Worm (Caenorhabditis elegans) whole organism, L2 larva: ENCODE data around the gene str-185.
A peak's percentile ranks its signal among the peaks of the same experiment; 100 is the strongest.

Experiments used
- C34F6.9 ChIP-seq: fragments of 150-350 bp; optimal IDR thresholded peaks from 2 replicates; lab custom pipeline; 2014; ENCODE audit warnings: missing biosample characterization, missing genetic modification characterization
- R02D3.7 ChIP-seq: fragments of 150-350 bp; optimal IDR thresholded peaks from 2 replicates; lab custom pipeline; 2014; ENCODE audit warnings: missing biosample characterization, missing genetic modification characterization
- Y55F3AM.14 ChIP-seq: fragments of 200-800 bp; sonication (Bioruptor generic); optimal IDR thresholded peaks from 2 replicates; lab custom pipeline; 2018; ENCODE audit warnings: mild to moderate bottlenecking, missing genetic modification characterization, missing compliant biosample characterization
- ZK546.5 ChIP-seq: sonication (generic microtip); optimal IDR thresholded peaks from 2 replicates; lab custom pipeline; 2017; ENCODE audit warnings: missing biosample characterization, missing genetic modification characterization
- alr-1 ChIP-seq: fragments of 150-350 bp; optimal IDR thresholded peaks from 2 replicates; lab custom pipeline; 2014; ENCODE audit warnings: missing biosample characterization, missing genetic modification characterization
- aly-2 ChIP-seq: fragments of 150-350 bp; optimal IDR thresholded peaks from 2 replicates; lab custom pipeline; 2014; ENCODE audit warnings: missing biosample characterization, missing genetic modification characterization
- blmp-1 ChIP-seq: sonication (generic microtip); optimal IDR thresholded peaks from 2 replicates; lab custom pipeline; 2017; ENCODE audit warnings: missing genetic modification characterization, mild to moderate bottlenecking, missing compliant biosample characterization, antibody characterized with exemption, moderate library complexity; ENCODE audit not compliant: insufficient read depth
- ceh-16 ChIP-seq: fragments of 150-350 bp; optimal IDR thresholded peaks from 2 replicates; lab custom pipeline; 2014; ENCODE audit warnings: missing biosample characterization, missing genetic modification characterization
- ceh-82 ChIP-seq: fragments of 150-350 bp; optimal IDR thresholded peaks from 2 replicates; lab custom pipeline; 2014; ENCODE audit warnings: missing biosample characterization, missing genetic modification characterization
- crh-2 ChIP-seq: sonication (generic microtip); optimal IDR thresholded peaks from 2 replicates; lab custom pipeline; 2017; ENCODE audit warnings: missing biosample characterization, missing genetic modification characterization
- dmd-4 ChIP-seq: sonication (generic microtip); optimal IDR thresholded peaks from 2 replicates; lab custom pipeline; 2017; ENCODE audit warnings: missing biosample characterization, missing genetic modification characterization
- egl-27 ChIP-seq: sonication (generic microtip); optimal IDR thresholded peaks from 3 replicates; lab custom pipeline; 2017; ENCODE audit warnings: missing biosample characterization, missing genetic modification reagents, missing genetic modification characterization
- elt-1 ChIP-seq: fragments of 150-350 bp; optimal IDR thresholded peaks from 2 replicates; lab custom pipeline; 2014; ENCODE audit warnings: missing biosample characterization, missing genetic modification characterization
- fos-1 ChIP-seq: fragments of 150-350 bp; optimal IDR thresholded peaks from 2 replicates; lab custom pipeline; 2014; ENCODE audit warnings: missing biosample characterization, missing genetic modification characterization
- gmeb-1 ChIP-seq: fragments of 150-350 bp; optimal IDR thresholded peaks from 2 replicates; lab custom pipeline; 2014; ENCODE audit warnings: missing biosample characterization, missing genetic modification characterization
- lin-11 ChIP-seq: fragments of 150-350 bp; sonication (generic microtip); optimal IDR thresholded peaks from 2 replicates; lab custom pipeline; 2014; ENCODE audit warnings: missing biosample characterization, missing genetic modification characterization, inconsistent platforms, mixed read lengths
- lin-13 ChIP-seq: fragments of 150-350 bp; optimal IDR thresholded peaks from 2 replicates; lab custom pipeline; 2014; ENCODE audit warnings: missing biosample characterization, missing genetic modification reagents, missing genetic modification characterization
- lin-39 ChIP-seq: fragments of 150-350 bp; optimal IDR thresholded peaks from 2 replicates; lab custom pipeline; 2014; ENCODE audit warnings: missing biosample characterization, missing genetic modification reagents, missing genetic modification characterization
- lsy-2 ChIP-seq, 2 experiments: fragments of 150-350 bp in 1 of 2; sonication (generic microtip) in 1 of 2; optimal IDR thresholded peaks; 2 replicates each; lab custom pipeline; 2014 to 2017; ENCODE audit warnings: missing biosample characterization in 2 of 2, missing genetic modification characterization in 2 of 2
- mab-5 ChIP-seq: fragments of 150-350 bp; optimal IDR thresholded peaks from 2 replicates; lab custom pipeline; 2014; ENCODE audit warnings: missing biosample characterization, missing genetic modification characterization
- mbf-1 ChIP-seq: sonication (generic microtip); optimal IDR thresholded peaks from 2 replicates; lab custom pipeline; 2017; ENCODE audit warnings: missing biosample characterization, missing genetic modification characterization
- mdl-1 ChIP-seq, 2 experiments: fragments of 150-350 bp in 1 of 2; sonication (generic microtip) in 1 of 2; optimal IDR thresholded peaks; 2 replicates each; lab custom pipeline; 2017; ENCODE audit warnings: missing biosample characterization in 2 of 2, missing genetic modification characterization in 2 of 2
- nhr-10 ChIP-seq: sonication (generic microtip); optimal IDR thresholded peaks from 2 replicates; lab custom pipeline; 2017; ENCODE audit warnings: missing biosample characterization, missing genetic modification characterization
- nhr-11 ChIP-seq: fragments of 150-350 bp; optimal IDR thresholded peaks from 2 replicates; lab custom pipeline; 2014; ENCODE audit warnings: missing biosample characterization, missing genetic modification characterization
- nhr-12 ChIP-seq: fragments of 150-350 bp; optimal IDR thresholded peaks from 2 replicates; lab custom pipeline; 2014; ENCODE audit warnings: missing biosample characterization, missing genetic modification characterization
- nhr-129 ChIP-seq: fragments of 150-350 bp; optimal IDR thresholded peaks from 2 replicates; lab custom pipeline; 2014; ENCODE audit warnings: missing biosample characterization, missing genetic modification characterization
- nhr-21 ChIP-seq: fragments of 150-350 bp; optimal IDR thresholded peaks from 2 replicates; lab custom pipeline; 2014; ENCODE audit warnings: missing biosample characterization, missing genetic modification characterization
- nhr-23 ChIP-seq: fragments of 150-350 bp; optimal IDR thresholded peaks from 2 replicates; lab custom pipeline; 2014; ENCODE audit warnings: missing biosample characterization, missing genetic modification reagents, missing genetic modification characterization
- nhr-237 ChIP-seq: fragments of 150-350 bp; optimal IDR thresholded peaks from 2 replicates; lab custom pipeline; 2014; ENCODE audit warnings: missing biosample characterization, missing genetic modification characterization
- nhr-25 ChIP-seq: fragments of 150-350 bp; sonication (generic microtip); optimal IDR thresholded peaks from 3 replicates; lab custom pipeline; 2014; ENCODE audit warnings: missing biosample characterization, missing genetic modification characterization
- nhr-6 ChIP-seq: fragments of 150-350 bp; optimal IDR thresholded peaks from 2 replicates; lab custom pipeline; 2014; ENCODE audit warnings: missing biosample characterization, missing genetic modification characterization
- nhr-77 ChIP-seq: fragments of 150-350 bp; optimal IDR thresholded peaks from 2 replicates; lab custom pipeline; 2014; ENCODE audit warnings: missing biosample characterization, missing genetic modification characterization
- peb-1 ChIP-seq: fragments of 150-350 bp; optimal IDR thresholded peaks from 2 replicates; lab custom pipeline; 2014; ENCODE audit warnings: missing biosample characterization, missing genetic modification characterization
- sem-4 ChIP-seq: fragments of 150-350 bp; optimal IDR thresholded peaks from 2 replicates; lab custom pipeline; 2014; ENCODE audit warnings: missing biosample characterization, missing genetic modification reagents, missing genetic modification characterization
- skn-1 ChIP-seq: sonication (generic microtip); optimal IDR thresholded peaks from 2 replicates; lab custom pipeline; 2017; ENCODE audit warnings: missing biosample characterization, missing genetic modification characterization
- sma-3 ChIP-seq: sonication (generic microtip); optimal IDR thresholded peaks from 2 replicates; lab custom pipeline; 2016; ENCODE audit warnings: missing genetic modification reagents, missing genetic modification characterization, missing compliant biosample characterization
- sma-9 ChIP-seq, 2 experiments: fragments of 150-350 bp in 1 of 2; sonication (generic microtip) in 1 of 2; optimal IDR thresholded peaks; 2 replicates each; lab custom pipeline; 2014 to 2016; ENCODE audit warnings: missing genetic modification characterization in 2 of 2, mild to moderate bottlenecking in 1 of 2, missing biosample characterization in 1 of 2, missing compliant biosample characterization in 1 of 2, missing genetic modification reagents in 1 of 2, moderate library complexity in 1 of 2
- snpc-4 ChIP-seq: fragments of 150-350 bp; optimal IDR thresholded peaks from 2 replicates; lab custom pipeline; 2014; ENCODE audit warnings: missing biosample characterization, missing genetic modification characterization
- unc-39 ChIP-seq: fragments of 150-350 bp; optimal IDR thresholded peaks from 2 replicates; lab custom pipeline; 2014; ENCODE audit warnings: missing biosample characterization, missing genetic modification characterization
- unc-55 ChIP-seq: fragments of 150-350 bp; sonication (generic microtip); optimal IDR thresholded peaks from 3 replicates; lab custom pipeline; 2014; ENCODE audit warnings: missing biosample characterization, missing genetic modification reagents, missing genetic modification characterization
- zag-1 ChIP-seq: fragments of 150-350 bp; optimal IDR thresholded peaks from 2 replicates; lab custom pipeline; 2014; ENCODE audit warnings: missing biosample characterization, missing genetic modification characterization
- ztf-1 ChIP-seq: fragments of 200-800 bp; sonication (Bioruptor generic); conservative IDR thresholded peaks from 2 replicates; pipeline ENCODE4 v1.3.6; 2022; ENCODE audit warnings: missing genetic modification characterization, missing compliant biosample characterization
- ztf-11 ChIP-seq: sonication (generic microtip); optimal IDR thresholded peaks from 2 replicates; lab custom pipeline; 2017; ENCODE audit warnings: missing biosample characterization, missing genetic modification characterization
- ztf-4 ChIP-seq: fragments of 150-350 bp; optimal IDR thresholded peaks from 2 replicates; lab custom pipeline; 2014; ENCODE audit warnings: missing biosample characterization, missing genetic modification characterization

The str-185 gene

ce11 chrIV:4477009-4477471 is 47.2 kb upstream of the str-185 start, which contains the start of gene M01H9.3 (continued):
- no peak for TF ChIP-seq nhr-11 (tag; lab: Kevin White, UChicago)
- no peak for TF ChIP-seq egl-27

- TF ChIP-seq skn-1 (tag; lab: Kevin White, UChicago): no peak
- TF ChIP-seq sma-9 (GFP tag; optimal IDR thresholded peaks at IDR 0.05; lab: Kevin White, UChicago): peak; percentile 56
- TF ChIP-seq sma-9 (tag; optimal IDR thresholded peaks at IDR 0.05; lab: Kevin White, UChicago): no peak
- TF ChIP-seq crh-2: peak; percentile 35
- peak; percentile 8 for TF ChIP-seq fos-1 (tag; lab: Kevin White, UChicago)
- no peak for TF ChIP-seq C34F6.9
- TF ChIP-seq, all 48 proteins: peak for 3
These were observed 45.7 kb upstream of the str-185 start for ce11 chrIV:4475362-4476086.

ce11 chrIV:4473767-4474166 is 44.0 kb upstream of the str-185 start:
- TF ChIP-seq lin-39 (tag; lab: Kevin White, UChicago): no peak
- no peak for TF ChIP-seq alr-1 (tag; lab: Kevin White, UChicago)
- peak; percentile 12 for TF ChIP-seq nhr-129
- TF ChIP-seq ztf-1: 0 out of 2 replicates have a peak, but pooled peaks have one; percentile 34

- TF ChIP-seq nhr-21 (tag; lab: Kevin White, UChicago): peak; percentile 69
- TF ChIP-seq snpc-4 (tag; lab: Kevin White, UChicago): no peak
- TF ChIP-seq blmp-1 (tag; lab: Kevin White, UChicago): peak; percentile 60
- no peak for TF ChIP-seq lin-13
- no peak for TF ChIP-seq C34F6.9
- no peak for TF ChIP-seq unc-55 (GFP tag; lab: Kevin White, UChicago)
- no peak for TF ChIP-seq nhr-11 (tag; lab: Kevin White, UChicago)
- TF ChIP-seq ztf-4 (tag; lab: Kevin White, UChicago): peak; percentile 10
- no peak for TF ChIP-seq lin-11 (tag; lab: Kevin White, UChicago)
- TF ChIP-seq alr-1 (tag; lab: Kevin White, UChicago): no peak
- no peak for TF ChIP-seq peb-1 (tag; lab: Kevin White, UChicago)
- no peak for TF ChIP-seq dmd-4 (tag; lab: Kevin White, UChicago)
- no peak for TF ChIP-seq ztf-11 (tag; lab: Kevin White, UChicago)
- TF ChIP-seq lin-39 (tag; lab: Kevin White, UChicago): no peak
- TF ChIP-seq nhr-6 (tag; lab: Kevin White, UChicago): peak; percentile 38
- no peak for TF ChIP-seq ztf-1
- TF ChIP-seq nhr-77 (tag; lab: Kevin White, UChicago): no peak
- TF ChIP-seq egl-27: peak; percentile 2
- no peak for TF ChIP-seq Y55F3AM.14 (GFP tag; lab: Kevin White, UChicago)
- TF ChIP-seq mbf-1: no peak
- TF ChIP-seq unc-39: no peak
- peak; percentile 69 for TF ChIP-seq nhr-129
- TF ChIP-seq gmeb-1: peak; percentile 64
- no peak for TF ChIP-seq fos-1 (tag; lab: Kevin White, UChicago)
- TF ChIP-seq nhr-23 (tag; lab: Kevin White, UChicago): no peak
- no peak for TF ChIP-seq aly-2 (tag; lab: Kevin White, UChicago)
- TF ChIP-seq mab-5 (tag; lab: Kevin White, UChicago): no peak
- no peak for TF ChIP-seq sem-4
- TF ChIP-seq elt-1 (tag; lab: Kevin White, UChicago): no peak
- no peak for TF ChIP-seq ceh-82 (tag; lab: Kevin White, UChicago)
- no peak for TF ChIP-seq nhr-237
- peak; percentile 81 for TF ChIP-seq nhr-25
- TF ChIP-seq nhr-12 (tag; lab: Kevin White, UChicago): no peak
- TF ChIP-seq ceh-16: no peak
- no peak for TF ChIP-seq ZK546.5 (tag; lab: Kevin White, UChicago)
- TF ChIP-seq sma-3 (GFP tag; lab: Kevin White, UChicago): peak; percentile 55
- TF ChIP-seq zag-1 (tag; lab: Kevin White, UChicago): no peak
- peak in 1 of 2 experiments; percentile 17 for TF ChIP-seq lsy-2 (tag; optimal IDR thresholded peaks at IDR 0.05; lab: Kevin White, UChicago)
- no peak for TF ChIP-seq nhr-10 (tag; lab: Kevin White, UChicago)
- TF ChIP-seq sma-9 (GFP tag; optimal IDR thresholded peaks at IDR 0.05; lab: Kevin White, UChicago): peak; percentile 81
- TF ChIP-seq sma-9 (tag; optimal IDR thresholded peaks at IDR 0.05; lab: Kevin White, UChicago): no peak
- no peak for TF ChIP-seq R02D3.7 (tag; lab: Kevin White, UChicago)
- TF ChIP-seq mdl-1 (tag; optimal IDR thresholded peaks at IDR 0.05; lab: Kevin White, UChicago): peak; percentile 52
These were observed 42.8 kb upstream of the str-185 start for ce11 chrIV:4472418-4473173.
